Fruit fly (Drosophila melanogaster) whole organism, wandering third instar larva: ENCODE measurements around the gene CG14598.

Source experiments
- Abd-B ChIP-seq: fragments of >200 bp; optimal IDR thresholded peaks from 2 replicates; lab custom pipeline; 2017; ENCODE audit warnings: missing biosample characterization, missing genetic modification characterization
- CG32264 ChIP-seq: fragments of 200-800 bp; sonication (Bioruptor generic); optimal IDR thresholded peaks from 2 replicates; lab custom pipeline; 2016; ENCODE audit warnings: missing biosample characterization, missing genetic modification characterization
- CrebA ChIP-seq: fragments of 200-800 bp; sonication (Bioruptor generic); optimal IDR thresholded peaks from 2 replicates; lab custom pipeline; 2016; ENCODE audit warnings: missing biosample characterization, mild to moderate bottlenecking, missing genetic modification characterization, borderline replicate concordance
- Dfd ChIP-seq: fragments of >200 bp; optimal IDR thresholded peaks from 2 replicates; lab custom pipeline; 2017; ENCODE audit warnings: missing biosample characterization, missing genetic modification characterization
- Dif ChIP-seq: fragments of 200-275, 200-300 bp; sonication (Bioruptor generic); optimal IDR thresholded peaks from 2 replicates; lab custom pipeline; 2018; ENCODE audit warnings: missing biosample characterization, missing genetic modification characterization; ENCODE audit not compliant: partially characterized antibody
- GATAd ChIP-seq: sonication (Bioruptor generic); optimal IDR thresholded peaks from 2 replicates; lab custom pipeline; 2016; ENCODE audit warnings: missing biosample characterization, missing genetic modification characterization
- HLH106 ChIP-seq: fragments of 200-800 bp; optimal IDR thresholded peaks from 3 replicates; lab custom pipeline; 2019; ENCODE audit warnings: missing biosample characterization, mild to moderate bottlenecking, missing genetic modification characterization, moderate library complexity
- Hnf4 ChIP-seq: fragments of 200-800 bp; sonication (Bioruptor generic); optimal IDR thresholded peaks from 2 replicates; lab custom pipeline; 2016; ENCODE audit warnings: missing biosample characterization, mild to moderate bottlenecking, missing genetic modification characterization
- Hr78 ChIP-seq: fragments of >200 bp; optimal IDR thresholded peaks from 2 replicates; lab custom pipeline; 2017; ENCODE audit warnings: missing biosample characterization, missing genetic modification characterization
- Hr83 ChIP-seq: fragments of 200-300 bp; sonication (Bioruptor generic); optimal IDR thresholded peaks from 2 replicates; lab custom pipeline; 2016; ENCODE audit warnings: missing biosample characterization, mild to moderate bottlenecking, missing genetic modification characterization, moderate library complexity; ENCODE audit not compliant: poor library complexity, severe bottlenecking
- Jra ChIP-seq: sonication (Bioruptor generic); optimal IDR thresholded peaks from 2 replicates; lab custom pipeline; 2016; ENCODE audit warnings: missing biosample characterization, missing genetic modification characterization
- N ChIP-seq: fragments of >200 bp; optimal IDR thresholded peaks from 2 replicates; lab custom pipeline; 2018; ENCODE audit warnings: missing biosample characterization, missing external identifiers, missing genetic modification characterization
- OdsH ChIP-seq: fragments of 200-800 bp; sonication (Bioruptor generic); optimal IDR thresholded peaks from 2 replicates; lab custom pipeline; 2016; ENCODE audit warnings: missing biosample characterization, mild to moderate bottlenecking, missing genetic modification characterization
- Rel ChIP-seq, 2 experiments: fragments of 200-800 bp; sonication (Bioruptor generic) in 1 of 2; optimal IDR thresholded peaks; 2 replicates in 1 of 2; 3 replicates in 1 of 2; lab custom pipeline; 2016 to 2019; ENCODE audit warnings: mild to moderate bottlenecking in 2 of 2, missing biosample characterization in 2 of 2, missing genetic modification characterization in 2 of 2, moderate library complexity in 1 of 2
- Sp1 ChIP-seq: fragments of 200-800 bp; sonication (Bioruptor generic); optimal IDR thresholded peaks from 3 replicates; lab custom pipeline; 2019; ENCODE audit warnings: missing biosample characterization, mild to moderate bottlenecking, missing genetic modification characterization, moderate library complexity
- Vsx2 ChIP-seq: fragments of 200-300, 225-300 bp; sonication (Bioruptor generic); optimal IDR thresholded peaks from 2 replicates; lab custom pipeline; 2018; ENCODE audit warnings: missing biosample characterization, missing genetic modification characterization; ENCODE audit not compliant: partially characterized antibody
- br ChIP-seq: fragments of 200-800 bp; sonication (Bioruptor generic); optimal IDR thresholded peaks from 2 replicates; lab custom pipeline; 2016; ENCODE audit warnings: missing biosample characterization, missing genetic modification characterization
- brk ChIP-seq: fragments of 200-800 bp; sonication (Bioruptor generic); optimal IDR thresholded peaks from 2 replicates; lab custom pipeline; 2016; ENCODE audit warnings: missing biosample characterization, mild to moderate bottlenecking, missing genetic modification characterization
- dl ChIP-seq, 2 experiments: fragments of 175-275, 200-275 bp in 1 of 2; fragments of 200-275 bp in 1 of 2; sonication (Bioruptor generic); optimal IDR thresholded peaks; lab custom pipeline; 2018; ENCODE audit warnings: mild to moderate bottlenecking in 2 of 2, missing biosample characterization in 2 of 2, missing genetic modification characterization in 2 of 2, moderate library complexity in 2 of 2; ENCODE audit not compliant: partially characterized antibody in 2 of 2, insufficient read depth in 1 of 2
- dmrt93B ChIP-seq: fragments of 200-800 bp; sonication (Bioruptor generic); optimal IDR thresholded peaks from 2 replicates; lab custom pipeline; 2018; ENCODE audit warnings: missing biosample characterization, mild to moderate bottlenecking, missing genetic modification characterization
- dsf ChIP-seq: sonication (Bioruptor generic); optimal IDR thresholded peaks from 2 replicates; lab custom pipeline; 2016; ENCODE audit warnings: missing biosample characterization, missing genetic modification characterization, borderline replicate concordance
- ey ChIP-seq: fragments of 200-800 bp; sonication (Bioruptor generic); optimal IDR thresholded peaks from 2 replicates; lab custom pipeline; 2016; ENCODE audit warnings: missing biosample characterization, missing genetic modification characterization
- foxo ChIP-seq, 2 experiments: fragments of 200-800 bp; sonication (Bioruptor generic); optimal IDR thresholded peaks; 2 replicates in 1 of 2; 3 replicates in 1 of 2; lab custom pipeline; 2016 to 2017; ENCODE audit warnings: missing biosample characterization in 2 of 2, missing genetic modification characterization in 2 of 2
- fru ChIP-seq: fragments of 200-800 bp; sonication (Bioruptor generic); optimal IDR thresholded peaks from 3 replicates; lab custom pipeline; 2016; ENCODE audit warnings: missing biosample characterization, mild to moderate bottlenecking, missing genetic modification characterization
- h ChIP-seq: fragments of 200-800 bp; sonication (Bioruptor generic); optimal IDR thresholded peaks from 3 replicates; lab custom pipeline; 2016; ENCODE audit warnings: missing biosample characterization, mild to moderate bottlenecking, missing genetic modification characterization
- lola ChIP-seq: fragments of >200 bp; optimal IDR thresholded peaks from 2 replicates; lab custom pipeline; 2017; ENCODE audit warnings: missing biosample characterization, missing genetic modification characterization
- pan ChIP-seq: fragments of >200 bp; optimal IDR thresholded peaks from 2 replicates; lab custom pipeline; 2017
- psq ChIP-seq: fragments of 200-800 bp; sonication (Bioruptor generic); optimal IDR thresholded peaks from 3 replicates; lab custom pipeline; 2017; ENCODE audit warnings: missing biosample characterization, mild to moderate bottlenecking, missing genetic modification characterization, moderate library complexity
- rgr ChIP-seq: fragments of 200-800 bp; sonication (Bioruptor generic); optimal IDR thresholded peaks from 3 replicates; lab custom pipeline; 2016; ENCODE audit warnings: missing biosample characterization, mild to moderate bottlenecking, missing genetic modification characterization
- sv ChIP-seq: fragments of 200-800 bp; sonication (Bioruptor generic); optimal IDR thresholded peaks from 3 replicates; lab custom pipeline; 2016; ENCODE audit warnings: missing biosample characterization, missing genetic modification characterization
- tai ChIP-seq: sonication (Bioruptor generic); optimal IDR thresholded peaks from 2 replicates; lab custom pipeline; 2016; ENCODE audit warnings: missing biosample characterization, missing genetic modification characterization
- usp ChIP-seq: fragments of >200 bp; optimal IDR thresholded peaks from 2 replicates; lab custom pipeline; 2017; ENCODE audit warnings: missing biosample characterization, missing genetic modification characterization
- woc ChIP-seq: sonication (Bioruptor generic); optimal IDR thresholded peaks from 2 replicates; lab custom pipeline; 2016; ENCODE audit warnings: missing biosample characterization, mild to moderate bottlenecking, missing genetic modification characterization

CG14598 gene

DNA sequence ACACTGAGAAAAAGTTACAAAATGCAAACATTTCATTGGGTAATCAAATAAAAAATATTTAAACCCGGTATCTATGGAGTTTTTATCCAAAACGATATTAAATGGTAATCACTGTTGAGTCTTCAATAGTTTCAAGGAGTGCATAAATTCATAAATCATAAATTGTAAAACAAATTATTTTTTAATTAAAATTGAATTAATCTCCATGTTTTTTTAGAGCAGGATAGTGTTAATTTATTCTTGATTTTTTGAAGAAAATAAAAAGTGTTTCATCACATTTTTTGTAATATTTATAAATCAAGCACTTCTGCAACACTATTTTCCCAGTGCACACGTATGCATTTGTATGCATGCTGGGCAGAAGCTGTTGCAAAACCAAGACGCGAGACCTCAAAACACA is 51.3 kb downstream of the CG14598 start:
- TF ChIP-seq Vsx2 (GFP tag; lab: Kevin White, UChicago): no peak
- TF ChIP-seq fru (GFP tag; lab: Kevin White, UChicago): peak; percentile 32
- no peak for TF ChIP-seq br
- no peak for TF ChIP-seq usp (GFP tag; lab: Kevin White, UChicago)
- no peak for TF ChIP-seq brk (GFP tag; lab: Kevin White, UChicago)
- TF ChIP-seq Abd-B (GFP tag; lab: Kevin White, UChicago): no peak
- peak; percentile 47 for TF ChIP-seq h (GFP tag; lab: Kevin White, UChicago)
- no peak for TF ChIP-seq CrebA (GFP tag; lab: Kevin White, UChicago)
- TF ChIP-seq pan (lab: Kevin White, UChicago): no peak
- peak in 1 of 2 experiments; percentile 72 for TF ChIP-seq foxo (GFP tag; optimal IDR thresholded peaks at IDR 0.05; lab: Kevin White, UChicago)
- TF ChIP-seq lola (GFP tag; lab: Kevin White, UChicago): no peak
- TF ChIP-seq Rel (GFP tag; optimal IDR thresholded peaks at IDR 0.05; lab: Kevin White, UChicago): no peak
- TF ChIP-seq Rel (tag; optimal IDR thresholded peaks at IDR 0.05; lab: Kevin White, UChicago): no peak
- TF ChIP-seq dl (GFP tag; optimal IDR thresholded peaks at IDR 0.05; lab: Kevin White, UChicago; ENCODE audit: insufficient read depth in 1 of 2, partially characterized antibody in 2 of 2): no peak
- TF ChIP-seq sv: no peak
- TF ChIP-seq CG32264 (GFP tag; lab: Kevin White, UChicago): no peak
- TF ChIP-seq ey: peak; percentile 53
- TF ChIP-seq Sp1 (GFP tag; lab: Kevin White, UChicago): peak; percentile 64
- TF ChIP-seq tai (GFP tag; lab: Kevin White, UChicago): peak; percentile 31
- peak; percentile 27 for TF ChIP-seq dmrt93B (GFP tag; lab: Kevin White, UChicago)
- no peak for TF ChIP-seq dsf (GFP tag; lab: Kevin White, UChicago)
- TF ChIP-seq Jra: no peak
- no peak for TF ChIP-seq GATAd (GFP tag; lab: Kevin White, UChicago)
- TF ChIP-seq psq (GFP tag; lab: Kevin White, UChicago): peak; percentile 59
- TF ChIP-seq Hr83: no peak
- no peak for TF ChIP-seq N (GFP tag; lab: Kevin White, UChicago)
- peak; percentile 52 for TF ChIP-seq rgr (GFP tag; lab: Kevin White, UChicago)
- TF ChIP-seq OdsH (GFP tag; lab: Kevin White, UChicago): peak; percentile 71
- peak; percentile 39 for TF ChIP-seq woc (GFP tag; lab: Kevin White, UChicago)
- no peak for TF ChIP-seq Hr78
- peak; percentile 3 for TF ChIP-seq Hnf4 (GFP tag; lab: Kevin White, UChicago)
- no peak for TF ChIP-seq Dfd (GFP tag; lab: Kevin White, UChicago)
- no peak for TF ChIP-seq Dif (GFP tag; lab: Kevin White, UChicago)
- peak; percentile 67 for TF ChIP-seq HLH106 (tag; lab: Kevin White, UChicago)

DNA sequence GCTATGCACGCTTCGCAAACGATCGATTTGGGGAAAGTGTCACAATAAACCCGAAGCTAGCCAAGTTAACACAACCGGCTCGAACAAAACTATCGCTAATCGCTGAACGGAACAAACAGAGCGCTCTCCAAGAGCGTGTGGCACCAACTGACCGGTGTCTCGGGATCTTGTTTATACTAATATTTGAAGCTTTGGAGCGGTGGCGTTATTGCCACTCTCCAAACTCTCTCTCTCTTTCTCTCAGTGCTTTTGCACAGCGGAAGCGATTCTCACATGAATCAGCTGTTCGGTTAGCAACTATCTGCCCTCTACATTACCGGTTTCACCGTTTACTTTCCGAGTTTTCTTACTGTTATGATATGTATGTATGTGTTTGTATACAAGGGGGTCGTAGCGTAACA is 51.9 kb downstream of the CG14598 start:
- TF ChIP-seq Dif (GFP tag; lab: Kevin White, UChicago) (peak; percentile 88), GATAd (GFP tag; lab: Kevin White, UChicago) (no peak), CrebA (GFP tag; lab: Kevin White, UChicago) (peak; percentile 19), sv (no peak), dl (GFP tag; optimal IDR thresholded peaks at IDR 0.05; lab: Kevin White, UChicago; ENCODE audit: insufficient read depth in 1 of 2, partially characterized antibody in 2 of 2) (peak; percentile 50 to 76), Hnf4 (GFP tag; lab: Kevin White, UChicago) (no peak), Vsx2 (GFP tag; lab: Kevin White, UChicago) (peak; percentile 35)
